Worm (Caenorhabditis elegans) whole organism, L1 larva: ENCODE results near the gene T04H1.5.

Experiments used
- ceh-82 ChIP-seq, 3 experiments: fragments of 150-350 bp in 1 of 3; sonication (generic microtip) in 2 of 3; optimal IDR thresholded peaks; 2 replicates each; lab custom pipeline; 2014 to 2017; ENCODE audit warnings: missing biosample characterization in 3 of 3, missing genetic modification characterization in 3 of 3
- ceh-90 ChIP-seq: sonication (generic microtip); optimal IDR thresholded peaks from 2 replicates; lab custom pipeline; 2016; ENCODE audit warnings: missing genetic modification characterization, missing compliant biosample characterization
- dpl-1 ChIP-seq, 3 experiments: fragments of 150-350 bp in 2 of 3; sonication (generic microtip) in 1 of 3; optimal IDR thresholded peaks; 2 replicates each; lab custom pipeline; 2014 to 2017; ENCODE audit warnings: missing biosample characterization in 3 of 3, missing genetic modification characterization in 3 of 3, missing genetic modification reagents in 3 of 3
- egl-27 ChIP-seq, 2 experiments: fragments of 150-350 bp in 1 of 2; sonication (generic microtip); optimal IDR thresholded peaks; 3 replicates each; lab custom pipeline; 2017 to 2018; ENCODE audit warnings: missing biosample characterization in 2 of 2, missing genetic modification characterization in 2 of 2, missing genetic modification reagents in 2 of 2
- hpl-2 ChIP-seq: fragments of 150-350 bp; optimal IDR thresholded peaks from 2 replicates; lab custom pipeline; 2014; ENCODE audit warnings: missing biosample characterization, missing genetic modification reagents, missing genetic modification characterization
- lin-13 ChIP-seq: fragments of 150-350 bp; optimal IDR thresholded peaks from 2 replicates; lab custom pipeline; 2014; ENCODE audit warnings: missing biosample characterization, missing genetic modification reagents, missing genetic modification characterization
- mep-1 ChIP-seq: fragments of 150-350 bp; optimal IDR thresholded peaks from 2 replicates; lab custom pipeline; 2014; ENCODE audit warnings: missing biosample characterization, missing genetic modification characterization
- nhr-11 ChIP-seq: fragments of 150-350 bp; optimal IDR thresholded peaks from 2 replicates; lab custom pipeline; 2014; ENCODE audit warnings: missing biosample characterization, missing genetic modification characterization
- nhr-28 ChIP-seq: fragments of 150-350 bp; optimal IDR thresholded peaks from 2 replicates; lab custom pipeline; 2014; ENCODE audit warnings: missing biosample characterization, missing genetic modification characterization
- nhr-90 ChIP-seq: sonication (generic microtip); optimal IDR thresholded peaks from 2 replicates; lab custom pipeline; 2016; ENCODE audit warnings: mild to moderate bottlenecking, missing genetic modification characterization, missing compliant biosample characterization; ENCODE audit not compliant: poor library complexity
- unc-62 ChIP-seq: fragments of 150-350 bp; optimal IDR thresholded peaks from 2 replicates; lab custom pipeline; 2014; ENCODE audit warnings: missing biosample characterization, missing genetic modification reagents, missing genetic modification characterization

DNA sequence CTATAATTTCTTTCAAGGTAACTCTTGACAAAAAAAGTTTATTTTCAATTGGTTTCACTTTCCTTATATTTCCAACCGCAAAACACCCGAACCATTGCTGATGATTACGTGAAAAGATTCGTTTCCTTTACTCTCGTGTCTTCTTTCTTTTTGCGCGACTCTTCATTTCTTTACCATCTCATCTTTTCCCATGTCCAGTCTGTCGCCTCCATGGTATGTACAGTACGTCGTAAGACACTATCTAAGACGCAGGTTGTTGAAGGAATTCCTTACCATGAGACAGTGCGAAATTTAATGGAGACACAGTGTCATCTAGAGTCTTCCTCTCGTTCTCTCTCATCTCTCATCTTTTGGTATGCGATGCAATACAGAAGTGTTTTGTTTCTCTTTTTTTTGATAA, 49.0 kb downstream of the T04H1.5 start:
- TF ChIP-seq nhr-11 (tag; lab: Kevin White, UChicago): no peak
- TF ChIP-seq hpl-2 (GFP tag; lab: Kevin White, UChicago): no peak
- no peak for TF ChIP-seq nhr-28 (tag; lab: Kevin White, UChicago)
- TF ChIP-seq ceh-82 (tag; optimal IDR thresholded peaks at IDR 0.05; lab: Kevin White, UChicago): peak; percentile 5 to 28 (median 19)
- TF ChIP-seq ceh-90 (tag; lab: Kevin White, UChicago): no peak
- TF ChIP-seq mep-1 (tag; lab: Kevin White, UChicago): peak; percentile 73
- TF ChIP-seq dpl-1 (GFP tag; optimal IDR thresholded peaks at IDR 0.05; lab: Kevin White, UChicago): peak; percentile 10 to 57 (median 16)
- TF ChIP-seq egl-27 (tag; optimal IDR thresholded peaks at IDR 0.05; lab: Kevin White, UChicago): peak; percentile 47 to 54
- TF ChIP-seq lin-13 (GFP tag; lab: Kevin White, UChicago): peak; percentile 50
- TF ChIP-seq unc-62 (GFP tag; lab: Kevin White, UChicago): no peak
- TF ChIP-seq nhr-90 (tag; lab: Kevin White, UChicago): peak; percentile 77
